Fruit fly (Drosophila melanogaster): ENCODE measurements around the gene CG12237.

The CG12237 gene

DNA sequence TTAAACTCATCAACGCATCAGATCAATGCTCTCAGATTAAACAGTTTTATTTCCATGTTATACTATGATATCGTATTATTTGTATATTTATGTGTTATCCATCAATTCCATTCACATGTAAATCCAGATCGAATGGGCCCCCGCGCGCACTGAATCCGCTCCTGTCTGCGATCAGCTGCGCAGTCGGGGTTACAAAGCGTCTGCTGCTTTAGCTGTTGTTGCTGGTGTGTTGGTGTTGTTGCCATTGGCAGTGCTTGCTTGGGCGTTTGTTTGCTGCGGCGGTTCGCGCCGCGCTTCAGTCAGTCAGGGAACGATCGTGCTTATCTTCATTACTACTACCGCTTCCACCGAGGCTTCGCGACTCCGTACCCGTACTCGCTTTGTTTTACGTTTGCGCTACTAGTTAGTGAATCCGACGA lies 24.3 kb upstream of the CG12237 start, which contains the start of gene Zw (continued):
- peak; percentile 72 for TF ChIP-seq Met (GFP tag; optimal IDR thresholded peaks at IDR 0.05)
- TF ChIP-seq dsx (GFP tag; optimal IDR thresholded peaks at IDR 0.05; ENCODE audit: poor library complexity, severe bottlenecking): peak; percentile 6
- TF ChIP-seq CG32006 (GFP tag; optimal IDR thresholded peaks at IDR 0.05): peak; percentile 55
- TF ChIP-seq CG11294 (GFP tag; IDR thresholded peaks at IDR 0.05): peak; percentile 34; the same call in 1 of the 2 replicates
- peak; percentile 60 for TF ChIP-seq Ets21C (GFP tag; optimal IDR thresholded peaks at IDR 0.05)
- TF ChIP-seq Sox102F (GFP tag; optimal IDR thresholded peaks at IDR 0.05): peak; percentile 49
- peak; percentile 17 for TF ChIP-seq CG4318 (GFP tag; optimal IDR thresholded peaks at IDR 0.05)
- peak; percentile 33 for TF ChIP-seq CG6854 (GFP tag; optimal IDR thresholded peaks at IDR 0.05)
- peak; percentile 73 for TF ChIP-seq Hr39 (GFP tag; optimal IDR thresholded peaks at IDR 0.05)
- TF ChIP-seq fkh (GFP tag; optimal IDR thresholded peaks at IDR 0.05): peak; percentile 44
- peak; percentile 19 for TF ChIP-seq Sox15 (GFP tag; optimal IDR thresholded peaks at IDR 0.05)
- TF ChIP-seq CG6792 (GFP tag; optimal IDR thresholded peaks at IDR 0.05): peak; percentile 49
- peak; percentile 71 for TF ChIP-seq CG6163 (GFP tag; IDR thresholded peaks at IDR 0.05)
- peak; percentile 15 to 31 for TF ChIP-seq ss (GFP tag; optimal IDR thresholded peaks at IDR 0.05)
- TF ChIP-seq CG15336 (GFP tag; IDR thresholded peaks at IDR 0.05): peak; percentile 43; the same call in 1 of the 2 replicates
- peak; percentile 40 for TF ChIP-seq CG10669 (GFP tag; optimal IDR thresholded peaks at IDR 0.05)
- peak; percentile 65 for TF ChIP-seq Sox14 (GFP tag; optimal IDR thresholded peaks at IDR 0.05)

- TF ChIP-seq CG9139 (GFP tag; optimal IDR thresholded peaks at IDR 0.05): no peak
- TF ChIP-seq topi (GFP tag; optimal IDR thresholded peaks at IDR 0.05): peak; percentile 26
- no peak for TF ChIP-seq CG8632 (GFP tag; optimal IDR thresholded peaks at IDR 0.05)
- TF ChIP-seq CG34406 (GFP tag; optimal IDR thresholded peaks at IDR 0.05): no peak
- no peak for TF ChIP-seq Hr38 (GFP tag; optimal IDR thresholded peaks at IDR 0.05)
- TF ChIP-seq Gug (GFP tag; IDR thresholded peaks at IDR 0.05): peak; percentile 32; the same call in 1 of the 2 replicates
- TF ChIP-seq Ets96B (tag; optimal IDR thresholded peaks at IDR 0.05): peak; percentile 5
- TF ChIP-seq CG6854 (GFP tag; optimal IDR thresholded peaks at IDR 0.05): peak; percentile 23
- peak; percentile 48 for TF ChIP-seq CG32006 (GFP tag; optimal IDR thresholded peaks at IDR 0.05)
- peak; percentile 41 for TF ChIP-seq CG3032 (tag; optimal IDR thresholded peaks at IDR 0.05)
- TF ChIP-seq achi (GFP tag; optimal IDR thresholded peaks at IDR 0.05): peak; percentile 10
- TF ChIP-seq Lpt (GFP tag; optimal IDR thresholded peaks at IDR 0.05): no peak
- TF ChIP-seq CG1621 (tag; optimal IDR thresholded peaks at IDR 0.05): peak; percentile 55
- TF ChIP-seq fkh (GFP tag; optimal IDR thresholded peaks at IDR 0.05): no peak
- peak; percentile 27 for TF ChIP-seq Met (GFP tag; optimal IDR thresholded peaks at IDR 0.05)
- peak; percentile 46 for TF ChIP-seq CG3919 (GFP tag; optimal IDR thresholded peaks at IDR 0.05)
- TF ChIP-seq pdm3 (GFP tag; optimal IDR thresholded peaks at IDR 0.05): peak; percentile 36
- TF ChIP-seq CG6808 (GFP tag; optimal IDR thresholded peaks at IDR 0.05): no peak
- TF ChIP-seq CG10631 (GFP tag; optimal IDR thresholded peaks at IDR 0.05): no peak
- TF ChIP-seq Eip93F (GFP tag; optimal IDR thresholded peaks at IDR 0.05): no peak
- TF ChIP-seq lz (GFP tag; optimal IDR thresholded peaks at IDR 0.05): peak; percentile 57
- TF ChIP-seq CG8119 (GFP tag; IDR thresholded peaks at IDR 0.05): 0 out of 3 replicates have a peak, but pooled peaks have one; percentile 27
- peak; percentile 56 for TF ChIP-seq CG31627 (GFP tag; optimal IDR thresholded peaks at IDR 0.05)
- peak; percentile 28 for TF ChIP-seq Eip75B (GFP tag; optimal IDR thresholded peaks at IDR 0.05)
- TF ChIP-seq Sox15 (GFP tag; optimal IDR thresholded peaks at IDR 0.05): no peak
- TF ChIP-seq cyc (GFP tag; optimal IDR thresholded peaks at IDR 0.05): peak; percentile 50
- TF ChIP-seq CG7368 (GFP tag; optimal IDR thresholded peaks at IDR 0.05): no peak
- peak; percentile 27 for TF ChIP-seq dsx (GFP tag; optimal IDR thresholded peaks at IDR 0.05; ENCODE audit: poor library complexity, severe bottlenecking)
- TF ChIP-seq Hr4 (GFP tag; optimal IDR thresholded peaks at IDR 0.05): peak; percentile 23
- TF ChIP-seq esn (GFP tag; optimal IDR thresholded peaks at IDR 0.05): peak; percentile 33
- no peak for TF ChIP-seq net (GFP tag; optimal IDR thresholded peaks at IDR 0.05)
- no peak for TF ChIP-seq spab (GFP tag; optimal IDR thresholded peaks at IDR 0.05)
- TF ChIP-seq ss (GFP tag; optimal IDR thresholded peaks at IDR 0.05): peak in 1 of 2 experiments; percentile 32
- no peak for TF ChIP-seq salr (GFP tag; optimal IDR thresholded peaks at IDR 0.05)
- peak; percentile 11 for TF ChIP-seq Ets21C (GFP tag; optimal IDR thresholded peaks at IDR 0.05)
- peak; percentile 7 for TF ChIP-seq vri (GFP tag; optimal IDR thresholded peaks at IDR 0.05)
- TF ChIP-seq CG6792 (GFP tag; optimal IDR thresholded peaks at IDR 0.05): peak; percentile 30
- TF ChIP-seq fd59A (GFP tag; optimal IDR thresholded peaks at IDR 0.05): no peak
- TF ChIP-seq dac (GFP tag; optimal IDR thresholded peaks at IDR 0.05): no peak
- TF ChIP-seq Eip78C (GFP tag): peak; percentile 71
Measured at dm6 chrX:19665684-19666141, 23.0 kb upstream of the CG12237 start.

Measured in whole organism, prepupa.